Worm (Caenorhabditis elegans) whole organism, young adult: ENCODE measurements around the gene K09G1.2.

Experiments used
- F22D6.2 ChIP-seq: sonication (generic microtip); optimal IDR thresholded peaks from 2 replicates; lab custom pipeline; 2016; ENCODE audit warnings: mild to moderate bottlenecking, missing genetic modification characterization, missing compliant biosample characterization
- F49E8.2 ChIP-seq: sonication (generic microtip); optimal IDR thresholded peaks from 3 replicates; lab custom pipeline; 2017; ENCODE audit warnings: missing genetic modification characterization, mild to moderate bottlenecking, missing compliant biosample characterization, antibody characterized with exemption, moderate library complexity; ENCODE audit not compliant: insufficient read depth
- Y67H2A.10 ChIP-seq: fragments of 200-800 bp; sonication (Bioruptor generic); conservative IDR thresholded peaks from 2 replicates; pipeline ENCODE4 v1.3.6; 2022; ENCODE audit warnings: missing genetic modification reagents, missing genetic modification characterization, missing compliant biosample characterization
- ceh-58 ChIP-seq: fragments of 200-800 bp; sonication (Bioruptor generic); IDR thresholded peaks from 2 replicates; pipeline ENCODE4 v1.3.6; 2022; ENCODE audit warnings: missing genetic modification characterization, missing compliant biosample characterization
- chd-7 ChIP-seq: sonication (generic microtip); optimal IDR thresholded peaks from 2 replicates; lab custom pipeline; 2016; ENCODE audit warnings: mild to moderate bottlenecking, missing genetic modification characterization, moderate library complexity, missing compliant biosample characterization
- hmg-1.2 ChIP-seq: fragments of 200-800 bp; sonication (Bioruptor generic); IDR thresholded peaks from 2 replicates; pipeline ENCODE4 v1.3.6; 2022; ENCODE audit warnings: missing genetic modification reagents, missing genetic modification characterization, missing compliant biosample characterization
- nhr-120 ChIP-seq: fragments of 200-800 bp; sonication (Bioruptor generic); IDR thresholded peaks from 2 replicates; pipeline ENCODE4 v1.3.6; 2022; ENCODE audit warnings: missing genetic modification characterization, missing compliant biosample characterization
- nhr-27 ChIP-seq: fragments of 200-800 bp; sonication (Bioruptor generic); optimal IDR thresholded peaks from 2 replicates; lab custom pipeline; 2018; ENCODE audit warnings: mild to moderate bottlenecking, missing genetic modification characterization, moderate library complexity, missing compliant biosample characterization
- snpc-1.3 ChIP-seq: sonication (generic microtip); optimal IDR thresholded peaks from 2 replicates; lab custom pipeline; 2017; ENCODE audit warnings: missing genetic modification characterization, mild to moderate bottlenecking, missing compliant biosample characterization, antibody characterized with exemption, moderate library complexity, missing genotype, missing genetic modification reagents; ENCODE audit not compliant: insufficient read depth
- somi-1 ChIP-seq: fragments of 200-800 bp; sonication (Bioruptor generic); optimal IDR thresholded peaks from 2 replicates; lab custom pipeline; 2018; ENCODE audit warnings: mild to moderate bottlenecking, missing genetic modification characterization, missing compliant biosample characterization
- unc-62 ChIP-seq: fragments of 150-350 bp; optimal IDR thresholded peaks from 2 replicates; lab custom pipeline; 2014; ENCODE audit warnings: missing biosample characterization, missing genetic modification reagents, missing genetic modification characterization
- zim-3 ChIP-seq: sonication (generic microtip); optimal IDR thresholded peaks from 2 replicates; lab custom pipeline; 2017; ENCODE audit warnings: mild to moderate bottlenecking, missing genetic modification characterization, moderate library complexity, missing compliant biosample characterization
- ztf-22 ChIP-seq: fragments of 200-800 bp; sonication (Bioruptor generic); optimal IDR thresholded peaks from 2 replicates; lab custom pipeline; 2018; ENCODE audit warnings: mild to moderate bottlenecking, missing genetic modification characterization, moderate library complexity, missing compliant biosample characterization

DNA sequence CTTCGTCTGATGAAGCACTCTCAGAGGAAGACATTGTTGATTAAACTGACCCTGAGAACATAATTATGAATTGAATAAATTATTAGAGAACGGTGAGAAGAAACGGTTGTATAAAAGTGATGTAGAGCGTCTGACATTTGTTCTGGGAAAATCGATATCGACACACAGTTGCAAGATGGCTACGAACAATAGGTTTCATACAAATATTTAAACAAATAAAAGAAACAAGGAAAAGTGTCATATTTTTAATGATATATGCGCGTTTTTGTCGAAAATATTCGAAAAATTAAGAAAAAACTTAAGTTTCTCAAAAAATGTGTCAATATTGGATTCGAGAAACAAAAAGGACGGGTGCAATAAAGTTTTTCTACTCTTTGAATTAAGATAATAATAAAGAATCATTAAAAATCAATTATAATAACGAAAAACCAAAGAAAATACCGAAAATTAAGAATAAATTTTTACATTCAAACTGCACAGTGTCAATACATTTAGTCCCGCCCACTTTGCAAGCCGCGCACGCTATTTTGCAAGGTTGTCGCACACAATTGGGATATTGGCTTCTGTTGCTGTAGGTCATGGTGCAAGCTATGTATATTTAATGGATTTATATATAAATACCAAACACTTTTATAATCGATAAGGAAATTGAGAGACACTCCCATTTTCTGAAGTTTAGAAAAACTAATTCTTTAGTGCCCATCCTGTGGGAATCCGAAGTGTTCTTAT, 7.7 kb upstream of the K09G1.2 start, which contains the start of gene rtfo-1:
- TF ChIP-seq somi-1 (GFP tag; lab: Kevin White, UChicago) (no peak), unc-62 (GFP tag; lab: Kevin White, UChicago) (no peak), ztf-22 (GFP tag; lab: Kevin White, UChicago) (no peak), nhr-27 (tag; lab: Kevin White, UChicago) (no peak), F22D6.2 (tag; lab: Kevin White, UChicago) (no peak), zim-3 (tag; lab: Kevin White, UChicago) (no peak), Y67H2A.10 (GFP tag; lab: Robert Waterston, UW) (no peak), snpc-1.3 (tag; lab: Kevin White, UChicago) (peak; percentile 54), hmg-1.2 (GFP tag; lab: Robert Waterston, UW) (no peak), ceh-58 (GFP tag; lab: Robert Waterston, UW) (no peak), F49E8.2 (tag; lab: Kevin White, UChicago) (no peak), nhr-120 (no peak), chd-7 (tag; lab: Kevin White, UChicago) (no peak)
